Worm (Caenorhabditis elegans) whole organism, L1 larva: Measurements from ENCODE around the gene hira-1.

Experiments
- C16A3.4 ChIP-seq: fragments of 150-350 bp; optimal IDR thresholded peaks from 2 replicates; lab custom pipeline; 2014; ENCODE audit warnings: missing biosample characterization, missing genetic modification characterization
- aly-2 ChIP-seq: fragments of 150-350 bp; optimal IDR thresholded peaks from 2 replicates; lab custom pipeline; 2014; ENCODE audit warnings: missing biosample characterization, missing genetic modification characterization
- blmp-1 ChIP-seq: fragments of 150-350 bp; optimal IDR thresholded peaks from 2 replicates; lab custom pipeline; 2014; ENCODE audit warnings: missing biosample characterization, missing genetic modification characterization
- ceh-8 ChIP-seq: fragments of 200-800 bp; sonication (Bioruptor generic); optimal IDR thresholded peaks from 2 replicates; lab custom pipeline; 2018; ENCODE audit warnings: mild to moderate bottlenecking, missing genetic modification characterization, moderate library complexity, missing compliant biosample characterization
- ceh-82 ChIP-seq, 3 experiments: fragments of 150-350 bp in 1 of 3; sonication (generic microtip) in 2 of 3; optimal IDR thresholded peaks; 2 replicates each; lab custom pipeline; 2014 to 2017; ENCODE audit warnings: missing biosample characterization in 3 of 3, missing genetic modification characterization in 3 of 3
- dpl-1 ChIP-seq, 3 experiments: fragments of 150-350 bp in 2 of 3; sonication (generic microtip) in 1 of 3; optimal IDR thresholded peaks; 2 replicates each; lab custom pipeline; 2014 to 2017; ENCODE audit warnings: missing biosample characterization in 3 of 3, missing genetic modification characterization in 3 of 3, missing genetic modification reagents in 3 of 3
- dsc-1 ChIP-seq: sonication (generic microtip); optimal IDR thresholded peaks from 2 replicates; lab custom pipeline; 2016; ENCODE audit warnings: mild to moderate bottlenecking, missing genetic modification characterization, missing compliant biosample characterization
- efl-1 ChIP-seq, 4 experiments: fragments of 150-350 bp; optimal IDR thresholded peaks in 3 of 4; peaks in 1 of 4; 1 replicate in 1 of 4; 2 replicates in 3 of 4; lab custom pipeline; 2014; ENCODE audit warnings: missing biosample characterization in 2 of 4, missing genetic modification characterization in 2 of 4, missing genetic modification reagents in 2 of 4
- efl-3 ChIP-seq: fragments of 200-800 bp; sonication (Bioruptor generic); optimal IDR thresholded peaks from 2 replicates; lab custom pipeline; 2018; ENCODE audit warnings: mild to moderate bottlenecking, missing genetic modification characterization, missing compliant biosample characterization
- elt-2 ChIP-seq: sonication (generic microtip); optimal IDR thresholded peaks from 2 replicates; lab custom pipeline; 2016; ENCODE audit warnings: missing genetic modification characterization, mild to moderate bottlenecking, inconsistent platforms, missing compliant biosample characterization, missing genetic modification reagents
- elt-3 ChIP-seq, 6 experiments: fragments of 150-350 bp in 1 of 6; sonication (generic microtip); optimal IDR thresholded peaks; 2 replicates each; lab custom pipeline; 2017 to 2018; ENCODE audit warnings: missing biosample characterization in 6 of 6, missing genetic modification characterization in 6 of 6, inconsistent platforms in 1 of 6
- ets-5 ChIP-seq: fragments of 200-800 bp; sonication (Bioruptor generic); IDR thresholded peaks from 2 replicates; pipeline ENCODE4 v1.3.6; 2022; ENCODE audit warnings: missing genetic modification characterization, missing compliant biosample characterization
- fkh-8 ChIP-seq: sonication (generic microtip); optimal IDR thresholded peaks from 2 replicates; lab custom pipeline; 2016; ENCODE audit warnings: mild to moderate bottlenecking, missing genetic modification characterization, missing compliant biosample characterization
- fos-1 ChIP-seq: fragments of 150-350 bp; optimal IDR thresholded peaks from 2 replicates; lab custom pipeline; 2014; ENCODE audit warnings: missing biosample characterization, missing genetic modification characterization
- hlh-4 ChIP-seq: sonication (generic microtip); optimal IDR thresholded peaks from 2 replicates; lab custom pipeline; 2016; ENCODE audit warnings: mild to moderate bottlenecking, missing genetic modification characterization, missing compliant biosample characterization
- hpl-2 ChIP-seq: fragments of 150-350 bp; optimal IDR thresholded peaks from 2 replicates; lab custom pipeline; 2014; ENCODE audit warnings: missing biosample characterization, missing genetic modification reagents, missing genetic modification characterization
- jun-1 ChIP-seq: fragments of 150-350 bp; optimal IDR thresholded peaks from 2 replicates; lab custom pipeline; 2014; ENCODE audit warnings: missing biosample characterization, missing genetic modification reagents, missing genetic modification characterization
- lin-13 ChIP-seq: fragments of 150-350 bp; optimal IDR thresholded peaks from 2 replicates; lab custom pipeline; 2014; ENCODE audit warnings: missing biosample characterization, missing genetic modification reagents, missing genetic modification characterization
- lin-14 ChIP-seq: fragments of 200-800 bp; sonication (Bioruptor generic); optimal IDR thresholded peaks from 2 replicates; lab custom pipeline; 2018; ENCODE audit warnings: mild to moderate bottlenecking, missing genetic modification characterization, moderate library complexity, missing compliant biosample characterization
- lin-35 ChIP-seq, 2 experiments: fragments of 150-350 bp; optimal IDR thresholded peaks; 2 replicates each; lab custom pipeline; 2014; ENCODE audit warnings: missing biosample characterization in 2 of 2, missing genetic modification characterization in 2 of 2, missing genetic modification reagents in 2 of 2
- lir-3 ChIP-seq: sonication (generic microtip); optimal IDR thresholded peaks from 2 replicates; lab custom pipeline; 2016; ENCODE audit warnings: mild to moderate bottlenecking, missing genetic modification characterization, moderate library complexity, missing compliant biosample characterization; ENCODE audit not compliant: poor library complexity
- lsy-2 ChIP-seq, 2 experiments: fragments of 150-350 bp; optimal IDR thresholded peaks; 2 replicates each; lab custom pipeline; 2014; ENCODE audit warnings: missing biosample characterization in 2 of 2, missing genetic modification characterization in 2 of 2
- mdl-1 ChIP-seq, 2 experiments: fragments of 150-350 bp; optimal IDR thresholded peaks; 2 replicates each; lab custom pipeline; 2014 to 2017; ENCODE audit warnings: missing biosample characterization in 2 of 2, missing genetic modification characterization in 2 of 2, inconsistent platforms in 1 of 2
- mef-2 ChIP-seq: fragments of 150-350 bp; optimal IDR thresholded peaks from 2 replicates; lab custom pipeline; 2014; ENCODE audit warnings: missing biosample characterization, missing genetic modification characterization
- mep-1 ChIP-seq: fragments of 150-350 bp; optimal IDR thresholded peaks from 2 replicates; lab custom pipeline; 2014; ENCODE audit warnings: missing biosample characterization, missing genetic modification characterization
- nhr-11 ChIP-seq: fragments of 150-350 bp; optimal IDR thresholded peaks from 2 replicates; lab custom pipeline; 2014; ENCODE audit warnings: missing biosample characterization, missing genetic modification characterization
- nhr-12 ChIP-seq: sonication (generic microtip); optimal IDR thresholded peaks from 2 replicates; lab custom pipeline; 2017; ENCODE audit warnings: missing biosample characterization, missing genetic modification characterization
- nhr-19 ChIP-seq: fragments of 200-800 bp; sonication (Bioruptor generic); conservative IDR thresholded peaks from 2 replicates; pipeline ENCODE4 v1.3.6; 2022; ENCODE audit warnings: missing genetic modification characterization, missing compliant biosample characterization
- nhr-20 ChIP-seq: sonication (generic microtip); optimal IDR thresholded peaks from 2 replicates; lab custom pipeline; 2016; ENCODE audit warnings: mild to moderate bottlenecking, missing genetic modification characterization, missing compliant biosample characterization
- nhr-47 ChIP-seq: sonication (generic microtip); optimal IDR thresholded peaks from 2 replicates; lab custom pipeline; 2016; ENCODE audit warnings: mild to moderate bottlenecking, missing genetic modification characterization, moderate library complexity, missing compliant biosample characterization
- nhr-71 ChIP-seq: sonication (generic microtip); optimal IDR thresholded peaks from 2 replicates; lab custom pipeline; 2016; ENCODE audit warnings: mild to moderate bottlenecking, missing genetic modification characterization, moderate library complexity, missing compliant biosample characterization
- nhr-77 ChIP-seq: fragments of 150-350 bp; optimal IDR thresholded peaks from 2 replicates; lab custom pipeline; 2014; ENCODE audit warnings: missing biosample characterization, missing genetic modification characterization
- nhr-85 ChIP-seq: sonication (generic microtip); peaks from one replicate; lab custom pipeline; 2016; ENCODE audit warnings: missing genetic modification characterization, inconsistent platforms, missing compliant biosample characterization
- nhr-90 ChIP-seq: sonication (generic microtip); optimal IDR thresholded peaks from 2 replicates; lab custom pipeline; 2016; ENCODE audit warnings: mild to moderate bottlenecking, missing genetic modification characterization, missing compliant biosample characterization; ENCODE audit not compliant: poor library complexity
- rnt-1 ChIP-seq: sonication (generic microtip); optimal IDR thresholded peaks from 2 replicates; lab custom pipeline; 2016; ENCODE audit warnings: mild to moderate bottlenecking, missing genetic modification characterization, moderate library complexity, missing compliant biosample characterization
- snu-23 ChIP-seq: sonication (generic microtip); optimal IDR thresholded peaks from 2 replicates; lab custom pipeline; 2016; ENCODE audit warnings: missing genetic modification characterization, missing compliant biosample characterization
- swsn-7 ChIP-seq: sonication (generic microtip); optimal IDR thresholded peaks from 2 replicates; lab custom pipeline; 2016; ENCODE audit warnings: missing genetic modification characterization, missing compliant biosample characterization
- tbx-2 ChIP-seq: sonication (generic microtip); optimal IDR thresholded peaks from 2 replicates; lab custom pipeline; 2016; ENCODE audit warnings: missing genetic modification characterization, missing compliant biosample characterization
- xbp-1 ChIP-seq: sonication (generic microtip); optimal IDR thresholded peaks from 2 replicates; lab custom pipeline; 2016; ENCODE audit warnings: missing genetic modification characterization, missing compliant biosample characterization
- ztf-11 ChIP-seq, 2 experiments: sonication (generic microtip); optimal IDR thresholded peaks; 2 replicates each; lab custom pipeline; 2016 to 2017; ENCODE audit warnings: missing genetic modification characterization in 2 of 2, missing biosample characterization in 1 of 2, missing compliant biosample characterization in 1 of 2
- ztf-4 ChIP-seq: fragments of 150-350 bp; optimal IDR thresholded peaks from 2 replicates; lab custom pipeline; 2014; ENCODE audit warnings: missing biosample characterization, missing genetic modification characterization

hira-1 gene

DNA sequence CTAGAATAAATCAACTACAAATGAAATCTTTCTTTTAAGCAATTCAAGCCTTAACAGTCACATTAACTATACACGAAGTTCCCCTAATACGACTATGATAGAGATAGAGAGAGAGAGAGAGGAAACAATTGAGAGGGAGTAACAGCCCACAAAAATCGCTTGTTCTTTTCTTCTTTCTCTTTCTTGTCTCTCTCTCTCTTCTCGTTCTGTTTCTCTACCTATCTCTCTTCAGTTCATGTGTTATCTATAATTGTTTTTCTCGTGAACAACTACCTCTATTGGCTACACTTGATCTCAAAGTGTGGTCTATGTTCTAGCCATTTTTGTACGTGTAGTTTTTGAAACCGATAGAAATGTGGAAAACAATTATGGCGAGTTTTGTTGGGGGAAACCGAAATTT is 11.7 kb downstream of the hira-1 start:
- TF ChIP-seq mdl-1 (tag; optimal IDR thresholded peaks at IDR 0.05; lab: Kevin White, UChicago) (peak in 1 of 2 experiments; percentile 3), ztf-11 (tag; optimal IDR thresholded peaks at IDR 0.05; lab: Kevin White, UChicago) (no peak), nhr-85 (tag; lab: Kevin White, UChicago) (peak; percentile 89), nhr-19 (GFP tag; lab: Robert Waterston, UW) (peak; percentile 60), swsn-7 (peak; percentile 39), ceh-82 (tag; optimal IDR thresholded peaks at IDR 0.05; lab: Kevin White, UChicago) (peak in 1 of 3 experiments; percentile 20), snu-23 (GFP tag; lab: Kevin White, UChicago) (peak; percentile 85), lin-13 (GFP tag; lab: Kevin White, UChicago) (peak; percentile 12), tbx-2 (tag; lab: Kevin White, UChicago) (peak; percentile 51), nhr-90 (peak; percentile 67), nhr-11 (tag; lab: Kevin White, UChicago) (peak; percentile 18), nhr-47 (tag; lab: Kevin White, UChicago) (peak; percentile 46), ztf-4 (tag; lab: Kevin White, UChicago) (no peak), mef-2 (tag; lab: Kevin White, UChicago) (no peak), C16A3.4 (tag; lab: Kevin White, UChicago) (peak; percentile 43), elt-2 (tag; lab: Kevin White, UChicago) (peak; percentile 71), lin-35 (GFP tag; optimal IDR thresholded peaks at IDR 0.05; lab: Kevin White, UChicago) (peak; percentile 45 to 71), dpl-1 (GFP tag; optimal IDR thresholded peaks at IDR 0.05; lab: Kevin White, UChicago) (peak in 2 of 3 experiments; percentile 10 to 34), elt-3 (tag; optimal IDR thresholded peaks at IDR 0.05; lab: Kevin White, UChicago) (peak in 5 of 6 experiments; percentile 38 to 81 (median 54)), nhr-20 (tag; lab: Kevin White, UChicago) (peak; percentile 87), blmp-1 (peak; percentile 40), lir-3 (tag; lab: Kevin White, UChicago) (peak; percentile 40), dsc-1 (tag; lab: Kevin White, UChicago) (no peak), ets-5 (GFP tag; lab: Robert Waterston, UW) (no peak), efl-3 (GFP tag; lab: Kevin White, UChicago) (no peak), lin-14 (GFP tag; lab: Kevin White, UChicago) (peak; percentile 88), efl-1 (optimal IDR thresholded peaks at IDR 0.05; lab: Kevin White, UChicago) (peak; percentile 53 to 59), efl-1 (GFP tag; optimal IDR thresholded peaks at IDR 0.05 in 1 of 2; lab: Kevin White, UChicago) (peak in 1 of 2 experiments; percentile 24), nhr-77 (tag; lab: Kevin White, UChicago) (peak; percentile 76), nhr-12 (tag; lab: Kevin White, UChicago) (no peak), lsy-2 (tag; optimal IDR thresholded peaks at IDR 0.05; lab: Kevin White, UChicago) (peak; percentile 49 to 74), aly-2 (tag; lab: Kevin White, UChicago) (no peak), jun-1 (tag; lab: Kevin White, UChicago) (peak; percentile 46), ceh-8 (GFP tag; lab: Kevin White, UChicago) (no peak), fkh-8 (tag; lab: Kevin White, UChicago) (peak; percentile 8), hlh-4 (no peak), xbp-1 (tag; lab: Kevin White, UChicago) (no peak), rnt-1 (tag; lab: Kevin White, UChicago) (peak; percentile 40), nhr-71 (peak; percentile 80), fos-1 (tag; lab: Kevin White, UChicago) (peak; percentile 28), mep-1 (tag; lab: Kevin White, UChicago) (peak; percentile 72)

DNA sequence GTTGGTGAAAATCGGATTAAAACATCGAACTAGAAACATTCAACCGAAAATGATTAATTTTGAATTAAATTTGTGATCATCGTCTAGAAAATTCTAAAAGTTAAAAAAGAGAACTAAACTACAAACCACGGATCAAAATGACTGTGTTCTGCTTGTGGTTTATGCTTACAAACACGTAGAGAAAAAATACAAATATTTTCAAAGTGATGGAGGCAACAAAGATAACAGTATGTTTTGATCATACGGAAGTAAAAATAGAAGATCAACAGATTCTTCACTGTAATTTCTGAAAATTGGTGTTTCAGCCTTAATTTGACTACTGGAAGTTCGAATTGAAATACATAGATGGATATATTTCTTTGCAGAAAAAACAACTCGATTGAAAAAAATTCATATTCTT is 12.4 kb downstream of the hira-1 start:
- TF ChIP-seq hpl-2 (GFP tag; lab: Kevin White, UChicago): no peak
- TF ChIP-seq nhr-71: peak; percentile 11
